Fruit fly (Drosophila melanogaster) whole organism, embryonic: Measurements from ENCODE around the gene CG2663.

Experiments
- Asciz ChIP-seq: fragments of 200-800 bp; sonication (Bioruptor generic); optimal IDR thresholded peaks from 2 replicates; lab custom pipeline; 2017; ENCODE audit warnings: missing biosample characterization, mild to moderate bottlenecking, missing genetic modification characterization, missing genetic modification reagents
- Bdp1 ChIP-seq: fragments of 200-800 bp; sonication (Bioruptor generic); optimal IDR thresholded peaks from 3 replicates; lab custom pipeline; 2016; ENCODE audit warnings: missing biosample characterization, missing genetic modification characterization
- Blimp-1 ChIP-seq: fragments of 200-800 bp; sonication (Bioruptor generic); optimal IDR thresholded peaks from 3 replicates; lab custom pipeline; 2018; ENCODE audit warnings: missing biosample characterization, missing genetic modification characterization, mild to moderate bottlenecking, moderate library complexity, missing genetic modification reagents
- CG16813 ChIP-seq: fragments of 200-800 bp; sonication (Bioruptor generic); IDR thresholded peaks from 3 replicates; pipeline ENCODE4 v1.3.6; 2022; ENCODE audit warnings: missing biosample characterization, missing genetic modification characterization; ENCODE audit not compliant: partially characterized antibody
- CG17802 ChIP-seq: fragments of 200-800 bp; sonication (Bioruptor generic); optimal IDR thresholded peaks from 2 replicates; lab custom pipeline; 2018; ENCODE audit warnings: missing biosample characterization, mild to moderate bottlenecking, missing genetic modification characterization, moderate library complexity
- CG1832 ChIP-seq: fragments of 200-800 bp; sonication (Bioruptor generic); optimal IDR thresholded peaks from 2 replicates; lab custom pipeline; 2017; ENCODE audit warnings: missing biosample characterization, mild to moderate bottlenecking, missing genetic modification characterization, inconsistent platforms
- CG2199 ChIP-seq: fragments of 200-800 bp; sonication (Bioruptor generic); IDR thresholded peaks from 3 replicates; pipeline ENCODE4 v1.3.6; 2022; ENCODE audit warnings: missing biosample characterization, missing genetic modification characterization
- CG30431 ChIP-seq: fragments of 200-800 bp; sonication (Bioruptor generic); optimal IDR thresholded peaks from 2 replicates; lab custom pipeline; 2017; ENCODE audit warnings: missing biosample characterization, missing genetic modification characterization
- CG31388 ChIP-seq: fragments of 200-800 bp; sonication (Bioruptor generic); optimal IDR thresholded peaks from 2 replicates; lab custom pipeline; 2016; ENCODE audit warnings: missing biosample characterization, missing genetic modification characterization
- CG33557 ChIP-seq: fragments of 200-800 bp; sonication (Bioruptor generic); optimal IDR thresholded peaks from 2 replicates; lab custom pipeline; 2019; ENCODE audit warnings: missing biosample characterization, mild to moderate bottlenecking, missing genetic modification characterization, moderate library complexity
- CG42726 ChIP-seq: fragments of 200-800 bp; sonication (Bioruptor generic); IDR thresholded peaks from 2 replicates; pipeline ENCODE4 v1.3.6; 2022; ENCODE audit warnings: missing biosample characterization, missing genetic modification characterization; ENCODE audit not compliant: partially characterized antibody
- CG5245 ChIP-seq: fragments of 200-800 bp; sonication (Bioruptor generic); optimal IDR thresholded peaks from 3 replicates; lab custom pipeline; 2016; ENCODE audit warnings: missing biosample characterization, missing genetic modification characterization
- CG6272 ChIP-seq: fragments of 200-800 bp; sonication (Bioruptor generic); IDR thresholded peaks from 2 replicates; pipeline ENCODE4 v1.3.6; 2022; ENCODE audit warnings: missing biosample characterization, missing genetic modification characterization
- CG6791 ChIP-seq: fragments of 200-800 bp; sonication (Bioruptor generic); IDR thresholded peaks from 3 replicates; pipeline ENCODE4 v1.3.6; 2022; ENCODE audit warnings: missing biosample characterization, missing genetic modification characterization; ENCODE audit not compliant: partially characterized antibody
- CG8924 ChIP-seq: fragments of 200-800 bp; optimal IDR thresholded peaks from 3 replicates; lab custom pipeline; 2019; ENCODE audit warnings: missing biosample characterization, mild to moderate bottlenecking, missing genetic modification characterization, moderate library complexity
- E2f1 ChIP-seq: fragments of 200-800 bp; sonication (Bioruptor generic); IDR thresholded peaks from 2 replicates; pipeline ENCODE4 v1.3.6; 2022; ENCODE audit warnings: missing biosample characterization, missing genetic modification characterization
- Hey ChIP-seq: fragments of 200-800 bp; sonication (Bioruptor generic); optimal IDR thresholded peaks from 3 replicates; lab custom pipeline; 2018; ENCODE audit warnings: missing biosample characterization, mild to moderate bottlenecking, missing genetic modification characterization
- HmgZ ChIP-seq: fragments of 200-800 bp; sonication (Bioruptor generic); optimal IDR thresholded peaks from 2 replicates; lab custom pipeline; 2018; ENCODE audit warnings: missing biosample characterization, mild to moderate bottlenecking, missing genetic modification characterization
- Hr3 ChIP-seq: fragments of 200-800 bp; sonication (Bioruptor generic); optimal IDR thresholded peaks from 3 replicates; lab custom pipeline; 2016; ENCODE audit warnings: missing biosample characterization, missing genetic modification characterization
- Mad ChIP-seq: fragments of 200-800 bp; sonication (Bioruptor generic); optimal IDR thresholded peaks from 2 replicates; lab custom pipeline; 2016; ENCODE audit warnings: missing biosample characterization, missing genetic modification characterization
- NC2β ChIP-seq: fragments of 200-800 bp; sonication (Bioruptor generic); optimal IDR thresholded peaks from 2 replicates; lab custom pipeline; 2016; ENCODE audit warnings: missing biosample characterization, missing genetic modification characterization
- Opbp ChIP-seq: fragments of 200-800 bp; sonication (Bioruptor generic); IDR thresholded peaks from 3 replicates; pipeline ENCODE4 v1.3.6; 2022; ENCODE audit warnings: missing biosample characterization, missing genetic modification characterization; ENCODE audit not compliant: partially characterized antibody
- Rx ChIP-seq: fragments of 200-800 bp; sonication (Bioruptor generic); IDR thresholded peaks from 2 replicates; pipeline ENCODE4 v1.3.6; 2022; ENCODE audit warnings: missing biosample characterization, missing genetic modification characterization
- Side ChIP-seq: fragments of 200-800 bp; sonication (Bioruptor generic); optimal IDR thresholded peaks from 2 replicates; lab custom pipeline; 2016; ENCODE audit warnings: missing biosample characterization, missing genetic modification characterization
- Sox100B ChIP-seq: fragments of 200-800 bp; sonication (Bioruptor generic); optimal IDR thresholded peaks from 3 replicates; lab custom pipeline; 2018; ENCODE audit warnings: missing biosample characterization, mild to moderate bottlenecking, missing genetic modification characterization
- amos ChIP-seq: fragments of 200-800 bp; sonication (Bioruptor generic); IDR thresholded peaks from 2 replicates; pipeline ENCODE4 v1.3.6; 2022; ENCODE audit warnings: missing biosample characterization, missing genetic modification characterization; ENCODE audit not compliant: partially characterized antibody
- ato ChIP-seq: fragments of 200-800 bp; sonication (Bioruptor generic); IDR thresholded peaks from 2 replicates; pipeline ENCODE4 v1.3.6; 2022; ENCODE audit warnings: missing biosample characterization, missing genetic modification characterization; ENCODE audit not compliant: partially characterized antibody
- chinmo ChIP-seq: fragments of 200-800 bp; sonication (Bioruptor generic); IDR thresholded peaks from 4 replicates; pipeline ENCODE4 v1.3.6; 2022; ENCODE audit warnings: missing biosample characterization, missing genetic modification characterization; ENCODE audit not compliant: partially characterized antibody
- crp ChIP-seq, 2 experiments: fragments of 200-800 bp; sonication (Bioruptor generic); optimal IDR thresholded peaks; 2 replicates in 1 of 2; 3 replicates in 1 of 2; lab custom pipeline; 2017; ENCODE audit warnings: missing biosample characterization in 2 of 2, missing genetic modification characterization in 2 of 2, mild to moderate bottlenecking in 1 of 2, moderate library complexity in 1 of 2
- ewg ChIP-seq: fragments of 200-800 bp; sonication (Bioruptor generic); optimal IDR thresholded peaks from 3 replicates; lab custom pipeline; 2017; ENCODE audit warnings: mild to moderate bottlenecking, missing biosample characterization, missing genetic modification reagents, missing genetic modification characterization
- eyg ChIP-seq: fragments of 200-800 bp; sonication (Bioruptor generic); optimal IDR thresholded peaks from 3 replicates; lab custom pipeline; 2016; ENCODE audit warnings: missing biosample characterization, missing genetic modification characterization
- gce ChIP-seq: fragments of 200-800 bp; sonication (Bioruptor generic); IDR thresholded peaks from 3 replicates; pipeline ENCODE4 v1.3.6; 2022; ENCODE audit warnings: missing biosample characterization, missing genetic modification characterization
- gsb-n ChIP-seq: fragments of 200-800 bp; sonication (Bioruptor generic); optimal IDR thresholded peaks from 3 replicates; lab custom pipeline; 2018; ENCODE audit warnings: missing biosample characterization, mild to moderate bottlenecking, missing genetic modification characterization
- knrl ChIP-seq: fragments of 200-800 bp; sonication (Bioruptor generic); IDR thresholded peaks from 3 replicates; pipeline ENCODE4 v1.3.6; 2022; ENCODE audit warnings: missing biosample characterization, missing genetic modification characterization; ENCODE audit not compliant: partially characterized antibody
- lilli ChIP-seq: fragments of 200-800 bp; sonication (Bioruptor generic); optimal IDR thresholded peaks from 3 replicates; lab custom pipeline; 2016; ENCODE audit warnings: missing biosample characterization, missing genetic modification characterization
- nerfin-2 ChIP-seq: fragments of 200-800 bp; sonication (Bioruptor generic); IDR thresholded peaks from 2 replicates; pipeline ENCODE4 v1.3.6; 2022; ENCODE audit warnings: missing biosample characterization, missing genetic modification characterization; ENCODE audit not compliant: partially characterized antibody
- nom ChIP-seq: fragments of 200-800 bp; sonication (Bioruptor generic); optimal IDR thresholded peaks from 2 replicates; lab custom pipeline; 2017; ENCODE audit warnings: missing biosample characterization, missing genetic modification characterization, mild to moderate bottlenecking, moderate library complexity, missing genetic modification reagents
- sens ChIP-seq: fragments of 200-800 bp; sonication (Bioruptor generic); peaks from one replicate; lab custom pipeline; 2016; ENCODE audit warnings: missing biosample characterization, missing genetic modification characterization
- seq ChIP-seq: fragments of 200-800 bp; sonication (Bioruptor generic); IDR thresholded peaks from 2 replicates; pipeline ENCODE4 v1.3.6; 2022; ENCODE audit warnings: missing biosample characterization, missing genetic modification characterization
- tio ChIP-seq: fragments of 200-800 bp; sonication (Bioruptor generic); optimal IDR thresholded peaks from 2 replicates; lab custom pipeline; 2017; ENCODE audit warnings: missing biosample characterization, missing genetic modification characterization, inconsistent platforms
- unc-4 ChIP-seq: fragments of 200-800 bp; sonication (Bioruptor generic); IDR thresholded peaks from 2 replicates; pipeline ENCODE4 v1.3.6; 2022; ENCODE audit warnings: missing biosample characterization, missing genetic modification characterization; ENCODE audit not compliant: partially characterized antibody
- usp ChIP-seq: fragments of >200 bp; optimal IDR thresholded peaks from 2 replicates; lab custom pipeline; 2017; ENCODE audit warnings: missing biosample characterization, missing genetic modification characterization
- zen2 ChIP-seq: fragments of 200-800 bp; sonication (Bioruptor generic); IDR thresholded peaks from 3 replicates; pipeline ENCODE4 v1.3.6; 2022; ENCODE audit warnings: missing biosample characterization, missing genetic modification characterization; ENCODE audit not compliant: partially characterized antibody
- zfh1 ChIP-seq: fragments of 200-800 bp; sonication (Bioruptor generic); IDR thresholded peaks from 3 replicates; pipeline ENCODE4 v1.3.6; 2022; ENCODE audit warnings: missing biosample characterization, missing genetic modification characterization

Gene CG2663

dm6 chr3R:5387996-5388395 lies 15.9 kb downstream of the CG2663 start:
- TF ChIP-seq Bdp1 = peak; percentile 93
- 0 out of 3 replicates have a peak, but pooled peaks have one; percentile 42 for TF ChIP-seq Opbp
- TF ChIP-seq gsb-n (tag; lab: Kevin White, UChicago) = no peak
- TF ChIP-seq Hey (tag; lab: Kevin White, UChicago) = no peak
- TF ChIP-seq Hr3 (GFP tag; lab: Kevin White, UChicago) = no peak
- TF ChIP-seq unc-4 = 0 out of 2 replicates have a peak, but pooled peaks have one; percentile 36
- no peak for TF ChIP-seq CG31388 (GFP tag; lab: Kevin White, UChicago)
- TF ChIP-seq HmgZ (tag; lab: Kevin White, UChicago) = no peak
- TF ChIP-seq CG6791 (GFP tag; lab: Robert Waterston, UW) = peak; percentile 47; the same call in 1 of the 3 replicates
- TF ChIP-seq NC2β (GFP tag; lab: Kevin White, UChicago) = no peak
- peak in 1 of 2 experiments; percentile 26 for TF ChIP-seq crp (GFP tag; optimal IDR thresholded peaks at IDR 0.05; lab: Kevin White, UChicago)
- TF ChIP-seq Sox100B = no peak
- TF ChIP-seq knrl (GFP tag; lab: Robert Waterston, UW) = 0 out of 3 replicates have a peak, but pooled peaks have one; percentile 15
- no peak for TF ChIP-seq Side
- TF ChIP-seq CG16813 (GFP tag; lab: Robert Waterston, UW) = peak; percentile 12; the same call in 1 of the 3 replicates
- TF ChIP-seq CG42726 (GFP tag; lab: Robert Waterston, UW) = 0 out of 2 replicates have a peak, but pooled peaks have one; percentile 9
- TF ChIP-seq nerfin-2 (GFP tag; lab: Robert Waterston, UW) = 0 out of 2 replicates have a peak, but pooled peaks have one; percentile 21
- TF ChIP-seq CG8924 = no peak
- no peak for TF ChIP-seq Blimp-1 (GFP tag; lab: Kevin White, UChicago)
- 0 out of 2 replicates have a peak, but pooled peaks have one; percentile 17 for TF ChIP-seq ato
- TF ChIP-seq ewg (GFP tag; lab: Kevin White, UChicago) = peak; percentile 81
- TF ChIP-seq seq (GFP tag; lab: Robert Waterston, UW) = peak; percentile 36; the same call in 1 of the 2 replicates
- 0 out of 4 replicates have a peak, but pooled peaks have one; percentile 77 for TF ChIP-seq chinmo (GFP tag; lab: Robert Waterston, UW)
- peak; percentile 31; the same call in 1 of the 2 replicates for TF ChIP-seq amos (GFP tag; lab: Robert Waterston, UW)
- no peak for TF ChIP-seq CG2199

- TF ChIP-seq zfh1 (GFP tag; lab: Robert Waterston, UW) (no peak), usp (GFP tag; lab: Kevin White, UChicago) (no peak), CG1832 (GFP tag; lab: Kevin White, UChicago) (no peak), lilli (GFP tag; lab: Kevin White, UChicago) (no peak), CG5245 (GFP tag; lab: Kevin White, UChicago) (no peak), sens (GFP tag; lab: Kevin White, UChicago) (peak; percentile 20), eyg (GFP tag; lab: Kevin White, UChicago) (no peak)
These were observed 16.4 kb downstream of the CG2663 start, which contains the start of gene CG14668 for dm6 chr3R:5387564-5387963. TSS of gene CG14668 (minus strand) at chr3R:5387664.

- TF ChIP-seq nom (peak; percentile 8), CG30431 (no peak), CG17802 (tag; lab: Kevin White, UChicago) (no peak), Rx (GFP tag; lab: Robert Waterston, UW) (0 out of 2 replicates have a peak, but pooled peaks have one; percentile 10), Mad (GFP tag; lab: Kevin White, UChicago) (no peak), E2f1 (GFP tag; lab: Robert Waterston, UW) (no peak), gce (no peak), CG6272 (GFP tag; lab: Robert Waterston, UW) (no peak), zen2 (0 out of 3 replicates have a peak, but pooled peaks have one; percentile 15), CG16813 (GFP tag; lab: Robert Waterston, UW) (no peak), tio (GFP tag; lab: Kevin White, UChicago) (no peak), Asciz (GFP tag; lab: Kevin White, UChicago) (no peak), CG33557 (no peak)
- TF ChIP-seq, all 482 proteins: peak for 3
These were observed 18.2 kb downstream of the CG2663 start for dm6 chr3R:5385761-5386160.
